Worm (Caenorhabditis elegans) whole organism, young adult: ENCODE results near the gene M163.21.

ENCODE experiments used
- B0336.3 ChIP-seq: fragments of 200-800 bp; sonication (Bioruptor generic); IDR thresholded peaks from 2 replicates; pipeline ENCODE4 v1.3.6; 2022; ENCODE audit warnings: missing genetic modification characterization, missing compliant biosample characterization
- C17E4.6 ChIP-seq: fragments of 200-800 bp; sonication (Bioruptor generic); IDR thresholded peaks from 2 replicates; pipeline ENCODE4 v1.3.6; 2022; ENCODE audit warnings: missing genetic modification reagents, missing genetic modification characterization, missing compliant biosample characterization
- F23B12.7 ChIP-seq: sonication (generic microtip); optimal IDR thresholded peaks from 2 replicates; lab custom pipeline; 2017; ENCODE audit warnings: missing genetic modification characterization, mild to moderate bottlenecking, missing compliant biosample characterization, antibody characterized with exemption, moderate library complexity; ENCODE audit not compliant: insufficient read depth
- F49E8.2 ChIP-seq: sonication (generic microtip); optimal IDR thresholded peaks from 3 replicates; lab custom pipeline; 2017; ENCODE audit warnings: missing genetic modification characterization, mild to moderate bottlenecking, missing compliant biosample characterization, antibody characterized with exemption, moderate library complexity; ENCODE audit not compliant: insufficient read depth
- K12H6.12 ChIP-seq: fragments of 200-800 bp; sonication (Bioruptor generic); optimal IDR thresholded peaks from 2 replicates; lab custom pipeline; 2018; ENCODE audit warnings: mild to moderate bottlenecking, missing genetic modification characterization, missing compliant biosample characterization
- Y56A3A.18 ChIP-seq: fragments of 200-800 bp; sonication (Bioruptor generic); IDR thresholded peaks from 2 replicates; pipeline ENCODE4 v1.3.6; 2022; ENCODE audit warnings: missing genetic modification reagents, missing genetic modification characterization, missing compliant biosample characterization
- Y67H2A.10 ChIP-seq: fragments of 200-800 bp; sonication (Bioruptor generic); conservative IDR thresholded peaks from 2 replicates; pipeline ENCODE4 v1.3.6; 2022; ENCODE audit warnings: missing genetic modification reagents, missing genetic modification characterization, missing compliant biosample characterization
- Y79H2A.3 ChIP-seq: fragments of 200-800 bp; sonication (Bioruptor generic); conservative IDR thresholded peaks from 2 replicates; pipeline ENCODE4 v1.3.6; 2022; ENCODE audit warnings: missing genetic modification reagents, missing genetic modification characterization, missing compliant biosample characterization
- Y95B8A.8 ChIP-seq: fragments of 200-800 bp; sonication (Bioruptor generic); IDR thresholded peaks from 2 replicates; pipeline ENCODE4 v1.3.6; 2022; ENCODE audit warnings: missing genetic modification reagents, missing genetic modification characterization, missing compliant biosample characterization
- athp-1 ChIP-seq: sonication (generic microtip); optimal IDR thresholded peaks from 2 replicates; lab custom pipeline; 2017; ENCODE audit warnings: mild to moderate bottlenecking, missing genetic modification characterization, missing compliant biosample characterization
- attf-5 ChIP-seq: fragments of 200-800 bp; sonication (Bioruptor generic); optimal IDR thresholded peaks from 2 replicates; lab custom pipeline; 2018; ENCODE audit warnings: mild to moderate bottlenecking, missing genetic modification characterization, missing compliant biosample characterization
- attf-6 ChIP-seq: fragments of 200-800 bp; sonication (Bioruptor generic); IDR thresholded peaks from 2 replicates; pipeline ENCODE4 v1.3.6; 2022; ENCODE audit warnings: missing genetic modification reagents, missing genetic modification characterization, missing compliant biosample characterization
- bed-2 ChIP-seq: fragments of 200-800 bp; sonication (Bioruptor generic); IDR thresholded peaks from 2 replicates; pipeline ENCODE4 v1.3.6; 2022; ENCODE audit warnings: missing genetic modification reagents, missing genetic modification characterization, missing compliant biosample characterization
- ccch-3 ChIP-seq: fragments of 200-800 bp; sonication (Bioruptor generic); optimal IDR thresholded peaks from 2 replicates; lab custom pipeline; 2018; ENCODE audit warnings: mild to moderate bottlenecking, missing genetic modification characterization, missing compliant biosample characterization
- ceh-100 ChIP-seq: fragments of 200-800 bp; sonication (Bioruptor generic); IDR thresholded peaks from 2 replicates; pipeline ENCODE4 v1.3.6; 2022; ENCODE audit warnings: missing genetic modification reagents, missing genetic modification characterization, missing compliant biosample characterization
- ceh-58 ChIP-seq: fragments of 200-800 bp; sonication (Bioruptor generic); IDR thresholded peaks from 2 replicates; pipeline ENCODE4 v1.3.6; 2022; ENCODE audit warnings: missing genetic modification characterization, missing compliant biosample characterization
- ceh-79 ChIP-seq: sonication (generic microtip); optimal IDR thresholded peaks from 2 replicates; lab custom pipeline; 2017; ENCODE audit warnings: mild to moderate bottlenecking, missing genetic modification characterization, missing compliant biosample characterization
- ceh-91 ChIP-seq: fragments of 200-800 bp; sonication (Bioruptor generic); IDR thresholded peaks from 2 replicates; pipeline ENCODE4 v1.3.6; 2022; ENCODE audit warnings: missing genetic modification reagents, missing genetic modification characterization, missing compliant biosample characterization
- dox-1 ChIP-seq: fragments of 200-800 bp; sonication (Bioruptor generic); IDR thresholded peaks from 2 replicates; pipeline ENCODE4 v1.3.6; 2022; ENCODE audit warnings: missing genetic modification reagents, missing genetic modification characterization, missing compliant biosample characterization
- egl-44 ChIP-seq: fragments of 200-800 bp; sonication (Bioruptor generic); IDR thresholded peaks from 2 replicates; pipeline ENCODE4 v1.3.6; 2022; ENCODE audit warnings: missing genetic modification reagents, missing genetic modification characterization, missing compliant biosample characterization
- egrh-3 ChIP-seq: fragments of 200-800 bp; sonication (Bioruptor generic); IDR thresholded peaks from 2 replicates; pipeline ENCODE4 v1.3.6; 2022; ENCODE audit warnings: missing genetic modification reagents, missing genetic modification characterization, missing compliant biosample characterization
- ekl-4 ChIP-seq: fragments of 200-800 bp; sonication (Bioruptor generic); IDR thresholded peaks from 2 replicates; pipeline ENCODE4 v1.3.6; 2022; ENCODE audit warnings: missing genetic modification reagents, missing genetic modification characterization, missing compliant biosample characterization
- hrde-1 ChIP-seq: sonication (generic microtip); optimal IDR thresholded peaks from 2 replicates; lab custom pipeline; 2016; ENCODE audit warnings: missing genetic modification characterization, mild to moderate bottlenecking, missing compliant biosample characterization, moderate library complexity, missing genotype, missing genetic modification reagents, borderline replicate concordance
- lin-26 ChIP-seq: fragments of 200-800 bp; sonication (Bioruptor generic); IDR thresholded peaks from 2 replicates; pipeline ENCODE4 v1.3.6; 2022; ENCODE audit warnings: missing genetic modification reagents, missing genetic modification characterization, missing compliant biosample characterization
- lin-35 ChIP-seq, 3 experiments: fragments of 150-350 bp in 2 of 3; sonication (generic microtip) in 1 of 3; optimal IDR thresholded peaks; 2 replicates each; lab custom pipeline; 2014 to 2018; ENCODE audit warnings: missing biosample characterization in 3 of 3, missing genetic modification characterization in 3 of 3, missing genetic modification reagents in 3 of 3
- lin-40 ChIP-seq: sonication (generic microtip); optimal IDR thresholded peaks from 2 replicates; lab custom pipeline; 2016; ENCODE audit warnings: missing genetic modification characterization, mild to moderate bottlenecking, missing compliant biosample characterization, missing genotype, missing genetic modification reagents
- lsy-27 ChIP-seq: sonication (generic microtip); optimal IDR thresholded peaks from 2 replicates; lab custom pipeline; 2017; ENCODE audit warnings: missing genetic modification characterization, mild to moderate bottlenecking, missing compliant biosample characterization, antibody characterized with exemption, missing genotype, borderline replicate concordance; ENCODE audit not compliant: insufficient read depth
- madf-3 ChIP-seq: fragments of 200-800 bp; sonication (Bioruptor generic); IDR thresholded peaks from 2 replicates; pipeline ENCODE4 v1.3.6; 2022; ENCODE audit warnings: missing genetic modification reagents, missing genetic modification characterization, missing compliant biosample characterization
- madf-6 ChIP-seq: fragments of 200-800 bp; sonication (Bioruptor generic); IDR thresholded peaks from 2 replicates; pipeline ENCODE4 v1.3.6; 2022; ENCODE audit warnings: missing genetic modification reagents, missing genetic modification characterization, missing compliant biosample characterization
- nfyb-1 ChIP-seq: fragments of 200-800 bp; sonication (Bioruptor generic); IDR thresholded peaks from 2 replicates; pipeline ENCODE4 v1.3.6; 2022; ENCODE audit warnings: missing genetic modification reagents, missing genetic modification characterization, missing compliant biosample characterization
- nhr-179 ChIP-seq: sonication (generic microtip); optimal IDR thresholded peaks from 2 replicates; lab custom pipeline; 2016; ENCODE audit warnings: mild to moderate bottlenecking, missing genetic modification characterization, missing compliant biosample characterization
- rec-8 ChIP-seq, 2 experiments: sonication (generic microtip); optimal IDR thresholded peaks; 2 replicates each; lab custom pipeline; 2016; ENCODE audit warnings: mild to moderate bottlenecking in 2 of 2, missing genetic modification characterization in 2 of 2, missing genetic modification reagents in 2 of 2, missing genotype in 2 of 2, missing biosample characterization in 1 of 2, missing compliant biosample characterization in 1 of 2, moderate library complexity in 1 of 2
- repo-1 ChIP-seq: sonication (generic microtip); optimal IDR thresholded peaks from 2 replicates; lab custom pipeline; 2017; ENCODE audit warnings: mild to moderate bottlenecking, missing genetic modification characterization, missing compliant biosample characterization
- rpc-1 ChIP-seq, 2 experiments: fragments of 150-350 bp in 1 of 2; sonication (generic microtip) in 1 of 2; optimal IDR thresholded peaks; 2 replicates each; lab custom pipeline; 2014 to 2018; ENCODE audit warnings: missing biosample characterization in 1 of 2, missing genetic modification characterization in 1 of 2, missing genetic modification reagents in 1 of 2, missing genotype in 1 of 2
- sea-2 ChIP-seq: fragments of 200-800 bp; sonication (Bioruptor generic); IDR thresholded peaks from 2 replicates; pipeline ENCODE4 v1.3.6; 2022; ENCODE audit warnings: missing genetic modification characterization, missing compliant biosample characterization
- snpc-4 ChIP-seq, 5 experiments: fragments of 150-350 bp in 1 of 5; sonication (generic microtip) in 4 of 5; optimal IDR thresholded peaks; 2 replicates each; lab custom pipeline; 2014 to 2018; ENCODE audit warnings: missing genetic modification characterization in 5 of 5, missing biosample characterization in 3 of 5, antibody characterized with exemption in 2 of 5, mild to moderate bottlenecking in 2 of 5, missing compliant biosample characterization in 2 of 5, missing genotype in 2 of 5, moderate library complexity in 2 of 5, missing genetic modification reagents in 1 of 5
- somi-1 ChIP-seq: fragments of 200-800 bp; sonication (Bioruptor generic); optimal IDR thresholded peaks from 2 replicates; lab custom pipeline; 2018; ENCODE audit warnings: mild to moderate bottlenecking, missing genetic modification characterization, missing compliant biosample characterization
- tlf-1 ChIP-seq: fragments of 200-800 bp; sonication (Bioruptor generic); optimal IDR thresholded peaks from 2 replicates; lab custom pipeline; 2018; ENCODE audit warnings: mild to moderate bottlenecking, missing genetic modification characterization, missing compliant biosample characterization
- unc-62 ChIP-seq: fragments of 150-350 bp; optimal IDR thresholded peaks from 2 replicates; lab custom pipeline; 2014; ENCODE audit warnings: missing biosample characterization, missing genetic modification reagents, missing genetic modification characterization
- zfh-2 ChIP-seq: fragments of 200-800 bp; sonication (Bioruptor generic); conservative IDR thresholded peaks from 2 replicates; pipeline ENCODE4 v1.3.6; 2022; ENCODE audit warnings: missing genetic modification reagents, missing genetic modification characterization, missing compliant biosample characterization
- ztf-26 ChIP-seq: sonication (generic microtip); optimal IDR thresholded peaks from 2 replicates; lab custom pipeline; 2017; ENCODE audit warnings: missing genetic modification characterization, missing compliant biosample characterization
- ztf-28 ChIP-seq: fragments of 200-800 bp; sonication (Bioruptor generic); IDR thresholded peaks from 2 replicates; pipeline ENCODE4 v1.3.6; 2022; ENCODE audit warnings: missing genetic modification reagents, missing genetic modification characterization, missing compliant biosample characterization

M163.21 gene

ce11 chrX:14502116-14502587, 35.5 kb downstream of the M163.21 start (continued):
- TF ChIP-seq bed-2 (GFP tag; lab: Robert Waterston, UW) (no peak), lin-40 (tag; lab: Kevin White, UChicago) (peak; percentile 77), lin-26 (GFP tag; lab: Robert Waterston, UW) (peak; percentile 77; the same call in 1 of the 2 replicates), K12H6.12 (tag; lab: Kevin White, UChicago) (peak; percentile 41), madf-3 (no peak), sea-2 (GFP tag; lab: Robert Waterston, UW) (no peak), repo-1 (tag; lab: Kevin White, UChicago) (no peak), ztf-26 (tag; lab: Kevin White, UChicago) (peak; percentile 88), dox-1 (GFP tag; lab: Robert Waterston, UW) (0 out of 2 replicates have a peak, but pooled peaks have one; percentile 35), B0336.3 (GFP tag; lab: Robert Waterston, UW) (peak; percentile 76; the same call in 1 of the 2 replicates), ekl-4 (no peak), snpc-4 (GFP tag; optimal IDR thresholded peaks at IDR 0.05; lab: Kevin White, UChicago) (no peak), snpc-4 (tag; optimal IDR thresholded peaks at IDR 0.05; lab: Kevin White, UChicago) (peak in 2 of 4 experiments; percentile 1 to 40), lin-35 (GFP tag; optimal IDR thresholded peaks at IDR 0.05; lab: Kevin White, UChicago) (peak in 1 of 3 experiments; percentile 28), Y79H2A.3 (GFP tag; lab: Robert Waterston, UW) (no peak), nfyb-1 (GFP tag; lab: Robert Waterston, UW) (0 out of 2 replicates have a peak, but pooled peaks have one; percentile 28), attf-6 (GFP tag; lab: Robert Waterston, UW) (no peak), attf-5 (GFP tag; lab: Kevin White, UChicago) (peak; percentile 75), unc-62 (GFP tag; lab: Kevin White, UChicago) (peak; percentile 97), tlf-1 (GFP tag; lab: Kevin White, UChicago) (peak; percentile 77), nhr-179 (tag; lab: Kevin White, UChicago) (no peak)

DNA sequence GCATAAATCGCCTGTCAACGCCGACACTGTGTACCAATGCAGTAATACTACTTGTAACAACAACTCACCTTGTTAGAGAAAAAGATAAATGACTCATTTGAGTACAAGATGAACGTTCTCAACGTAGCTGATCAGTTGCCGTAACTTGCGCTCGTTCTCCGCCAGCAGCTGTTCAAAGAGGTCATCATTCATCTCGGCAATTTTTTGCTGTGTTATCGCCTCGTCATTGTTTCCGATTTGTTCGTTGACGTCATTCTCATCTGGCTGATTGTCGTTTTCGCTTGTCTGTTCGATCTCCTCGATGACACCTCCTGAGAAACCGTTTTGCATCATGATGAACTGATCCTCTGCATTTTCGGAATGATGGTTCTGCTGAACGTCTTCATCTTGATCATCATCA, 36.6 kb downstream of the M163.21 start:
- TF ChIP-seq lin-26 (GFP tag; lab: Robert Waterston, UW): 0 out of 2 replicates have a peak, but pooled peaks have one; percentile 42
- no peak for TF ChIP-seq madf-6 (GFP tag; lab: Robert Waterston, UW)
- TF ChIP-seq ceh-91 (GFP tag; lab: Robert Waterston, UW): no peak
- no peak for TF ChIP-seq zfh-2 (GFP tag; lab: Robert Waterston, UW)
- TF ChIP-seq athp-1 (tag; lab: Kevin White, UChicago): no peak
- no peak for TF ChIP-seq nfyb-1 (GFP tag; lab: Robert Waterston, UW)
- TF ChIP-seq ceh-58 (GFP tag; lab: Robert Waterston, UW): no peak
- TF ChIP-seq tlf-1 (GFP tag; lab: Kevin White, UChicago): no peak
- no peak for TF ChIP-seq ztf-28 (GFP tag; lab: Robert Waterston, UW)
- TF ChIP-seq hrde-1 (tag; lab: Kevin White, UChicago): no peak
- peak; percentile 24 for TF ChIP-seq unc-62 (GFP tag; lab: Kevin White, UChicago)
- no peak for TF ChIP-seq Y95B8A.8
- TF ChIP-seq rec-8 (tag; optimal IDR thresholded peaks at IDR 0.05; lab: Kevin White, UChicago): no peak
- TF ChIP-seq Y67H2A.10: no peak
- no peak for TF ChIP-seq ceh-100 (GFP tag; lab: Robert Waterston, UW)
- TF ChIP-seq ceh-79: no peak
- no peak for TF ChIP-seq attf-6 (GFP tag; lab: Robert Waterston, UW)

DNA sequence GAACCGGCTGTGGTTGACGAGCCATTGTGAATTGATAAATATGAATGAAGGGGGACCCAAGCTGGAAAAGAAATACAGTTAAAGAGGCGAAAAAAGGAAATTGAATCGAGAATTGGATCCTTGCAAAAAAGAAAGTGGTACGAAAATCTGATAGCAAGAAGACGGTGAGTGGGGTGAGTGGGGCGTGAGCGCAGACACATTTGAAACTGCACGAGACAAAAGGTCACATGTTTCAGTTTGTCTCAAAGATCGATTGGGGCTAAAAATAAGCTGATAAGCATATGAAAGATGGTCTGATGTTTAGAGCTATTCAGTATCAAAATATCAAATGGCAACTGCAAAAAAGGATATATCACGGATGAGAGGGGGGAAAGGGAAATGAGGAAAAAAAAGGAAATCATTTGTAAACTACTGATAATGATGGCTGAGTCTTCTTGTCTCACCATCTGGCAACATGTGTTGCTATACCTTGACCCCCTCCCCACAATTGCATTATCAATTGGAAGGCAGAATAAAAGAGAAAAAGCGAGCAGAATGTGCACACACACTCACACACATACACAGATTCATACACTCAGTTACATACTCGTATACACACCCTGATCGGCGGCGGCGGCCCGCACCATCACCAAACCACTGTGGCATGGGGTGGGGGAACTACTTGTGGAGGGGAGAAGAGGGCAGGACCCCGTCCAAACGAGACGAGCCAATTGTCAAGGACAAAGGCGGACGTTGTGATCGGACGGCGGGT, 37.3 kb downstream of the M163.21 start, which contains the start of gene M163.1:
M163.1 (minus strand) TSS at position 25 of the 751 bp plus-strand sequence.
- TF ChIP-seq Y56A3A.18 (GFP tag; lab: Robert Waterston, UW): 0 out of 2 replicates have a peak, but pooled peaks have one; percentile 6
- no peak for TF ChIP-seq F23B12.7
- TF ChIP-seq ccch-3 (GFP tag; lab: Kevin White, UChicago): no peak
- TF ChIP-seq lsy-27: no peak
- TF ChIP-seq egl-44 (GFP tag; lab: Robert Waterston, UW): no peak
- peak; percentile 64 for TF ChIP-seq dox-1 (GFP tag; lab: Robert Waterston, UW)
- TF ChIP-seq somi-1 (GFP tag; lab: Kevin White, UChicago): no peak
- TF ChIP-seq rpc-1 (optimal IDR thresholded peaks at IDR 0.05; lab: Kevin White, UChicago): no peak
- TF ChIP-seq rpc-1 (tag; optimal IDR thresholded peaks at IDR 0.05; lab: Kevin White, UChicago): no peak
- TF ChIP-seq F49E8.2 (tag; lab: Kevin White, UChicago): no peak
- no peak for TF ChIP-seq C17E4.6 (GFP tag; lab: Robert Waterston, UW)
- TF ChIP-seq ekl-4: no peak
- TF ChIP-seq egrh-3 (GFP tag; lab: Robert Waterston, UW): peak; percentile 29; the same call in 1 of the 2 replicates
